Worm (Caenorhabditis elegans) whole organism, L3 larva: ENCODE data around the gene gcy-6.

Experiments used
- aly-2 ChIP-seq: fragments of 150-350 bp; optimal IDR thresholded peaks from 2 replicates; lab custom pipeline; 2014; ENCODE audit warnings: missing biosample characterization, missing genetic modification characterization
- elt-2 ChIP-seq: sonication (generic microtip); optimal IDR thresholded peaks from 2 replicates; lab custom pipeline; 2016; ENCODE audit warnings: missing genetic modification reagents, mild to moderate bottlenecking, missing genetic modification characterization, missing compliant biosample characterization
- fos-1 ChIP-seq: fragments of 150-350 bp; optimal IDR thresholded peaks from 2 replicates; lab custom pipeline; 2014; ENCODE audit warnings: missing biosample characterization, missing genetic modification characterization
- hmg-11 ChIP-seq: sonication (generic microtip); optimal IDR thresholded peaks from 2 replicates; lab custom pipeline; 2016; ENCODE audit warnings: missing genetic modification characterization, missing compliant biosample characterization
- nhr-11 ChIP-seq: fragments of 150-350 bp; optimal IDR thresholded peaks from 2 replicates; lab custom pipeline; 2014; ENCODE audit warnings: missing biosample characterization, missing genetic modification characterization
- nhr-12 ChIP-seq: fragments of 150-350 bp; optimal IDR thresholded peaks from 2 replicates; lab custom pipeline; 2014; ENCODE audit warnings: missing biosample characterization, missing genetic modification characterization
- nhr-237 ChIP-seq: fragments of 150-350 bp; optimal IDR thresholded peaks from 2 replicates; lab custom pipeline; 2014; ENCODE audit warnings: missing biosample characterization, missing genetic modification characterization
- nhr-77 ChIP-seq: fragments of 150-350 bp; optimal IDR thresholded peaks from 2 replicates; lab custom pipeline; 2014; ENCODE audit warnings: missing biosample characterization, missing genetic modification characterization
- pha-4 ChIP-seq: fragments of 150-350 bp; optimal IDR thresholded peaks from 2 replicates; lab custom pipeline; 2014; ENCODE audit warnings: missing biosample characterization, missing genetic modification reagents, missing genetic modification characterization
- ztf-4 ChIP-seq: fragments of 150-350 bp; optimal IDR thresholded peaks from 2 replicates; lab custom pipeline; 2014; ENCODE audit warnings: missing biosample characterization, missing genetic modification characterization

DNA sequence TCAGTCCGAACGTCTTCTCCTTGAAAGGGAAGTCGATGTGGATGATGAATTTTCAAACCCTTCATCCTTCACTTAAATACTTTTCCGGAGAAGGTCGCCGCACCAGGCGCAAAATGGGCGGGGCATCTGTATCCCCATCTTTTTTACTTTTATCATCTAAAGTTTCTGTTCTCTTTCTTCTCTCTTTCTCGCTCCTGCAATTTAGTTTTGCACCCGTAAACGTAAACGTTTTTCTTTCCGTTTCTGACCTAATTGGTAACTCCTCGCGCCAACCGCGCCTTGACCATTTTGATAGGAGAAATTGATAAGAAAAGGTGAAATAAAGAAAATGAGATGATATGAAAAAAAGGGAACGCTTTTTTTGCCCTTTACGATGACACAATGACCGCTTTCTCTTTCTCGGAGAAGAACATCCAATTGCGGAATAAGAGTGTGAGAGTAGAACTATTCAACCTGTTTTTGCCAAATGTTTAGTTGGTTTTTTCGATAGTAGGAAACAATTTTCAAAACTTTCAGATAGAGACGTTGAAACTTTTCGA lies 21.0 kb downstream of the gcy-6 start, which contains the start of gene col-149:
- TF ChIP-seq hmg-11 (no peak), nhr-11 (tag; lab: Kevin White, UChicago) (no peak), fos-1 (tag; lab: Kevin White, UChicago) (no peak), nhr-237 (no peak), nhr-12 (tag; lab: Kevin White, UChicago) (no peak), elt-2 (tag; lab: Kevin White, UChicago) (no peak), ztf-4 (no peak), nhr-77 (no peak), pha-4 (no peak), aly-2 (tag; lab: Kevin White, UChicago) (no peak)
